Worm (Caenorhabditis elegans) whole organism, L4 larva: Measurements from ENCODE around the gene srt-69.

Experiments
- ama-1 ChIP-seq: fragments of 150-350 bp; optimal IDR thresholded peaks from 2 replicates; lab custom pipeline; 2014; ENCODE audit warnings: inconsistent platforms, mixed read lengths
- egl-43 ChIP-seq: fragments of 200-800 bp; sonication (Bioruptor generic); IDR thresholded peaks from 2 replicates; pipeline ENCODE4 v1.3.6; 2022; ENCODE audit warnings: missing genetic modification reagents, missing genetic modification characterization, missing compliant biosample characterization
- fos-1 ChIP-seq: fragments of 150-350 bp; optimal IDR thresholded peaks from 2 replicates; lab custom pipeline; 2014; ENCODE audit warnings: missing biosample characterization, missing genetic modification characterization
- lin-1 ChIP-seq: fragments of 200-800 bp; sonication (Bioruptor generic); IDR thresholded peaks from 2 replicates; pipeline ENCODE4 v1.3.6; 2022; ENCODE audit warnings: missing genetic modification reagents, missing genetic modification characterization, missing compliant biosample characterization
- lin-38 ChIP-seq: fragments of 200-800 bp; sonication (Bioruptor generic); IDR thresholded peaks from 2 replicates; pipeline ENCODE4 v1.3.6; 2022; ENCODE audit warnings: missing genetic modification reagents, missing genetic modification characterization, missing compliant biosample characterization
- lin-39 ChIP-seq: fragments of 150-350 bp; optimal IDR thresholded peaks from 2 replicates; lab custom pipeline; 2014; ENCODE audit warnings: missing biosample characterization, missing genetic modification reagents, missing genetic modification characterization
- lir-3 ChIP-seq: sonication (generic microtip); optimal IDR thresholded peaks from 2 replicates; lab custom pipeline; 2016; ENCODE audit warnings: mild to moderate bottlenecking, missing genetic modification characterization, missing compliant biosample characterization
- lsy-2 ChIP-seq, 2 experiments: fragments of 150-350 bp in 1 of 2; sonication (generic microtip) in 1 of 2; optimal IDR thresholded peaks; 2 replicates each; lab custom pipeline; 2014 to 2017; ENCODE audit warnings: missing biosample characterization in 2 of 2, missing genetic modification characterization in 2 of 2
- nhr-111 ChIP-seq: fragments of 200-800 bp; sonication (Bioruptor generic); optimal IDR thresholded peaks from 2 replicates; lab custom pipeline; 2018; ENCODE audit warnings: mild to moderate bottlenecking, missing genetic modification characterization, missing compliant biosample characterization
- snpc-4 ChIP-seq: fragments of 150-350 bp; optimal IDR thresholded peaks from 2 replicates; lab custom pipeline; 2014; ENCODE audit warnings: missing biosample characterization, missing genetic modification characterization
- zag-1 ChIP-seq: fragments of 150-350 bp; optimal IDR thresholded peaks from 2 replicates; lab custom pipeline; 2014; ENCODE audit warnings: missing biosample characterization, missing genetic modification characterization

DNA sequence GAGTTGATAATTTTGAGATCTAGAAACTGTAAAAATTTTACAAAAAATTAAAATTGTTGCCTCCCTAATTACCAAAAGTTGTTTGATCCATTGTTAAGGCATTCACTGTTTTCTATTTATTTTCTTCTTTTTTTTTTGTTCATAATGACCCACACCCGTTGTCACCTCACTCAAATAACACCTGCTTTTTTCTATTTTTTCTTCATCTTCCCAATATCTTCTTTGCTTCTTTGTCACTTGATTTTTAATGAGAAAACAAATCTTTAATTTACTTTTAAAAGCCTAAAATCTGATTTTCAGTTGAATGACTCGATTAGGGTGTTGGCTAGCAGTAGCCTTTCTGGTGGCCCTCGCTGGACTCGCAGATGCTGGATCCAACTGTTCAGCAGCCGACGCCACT lies 37.9 kb upstream of the srt-69 start, which contains the start of gene ncx-2:
- TF ChIP-seq lir-3 (tag; lab: Kevin White, UChicago) = no peak
- TF ChIP-seq zag-1 (tag; lab: Kevin White, UChicago) = no peak
- no peak for TF ChIP-seq lin-38 (GFP tag; lab: Robert Waterston, UW)
- no peak for TF ChIP-seq egl-43
- TF ChIP-seq snpc-4 (tag; lab: Kevin White, UChicago) = no peak
- TF ChIP-seq fos-1 = no peak
- no peak for TF ChIP-seq lin-39 (tag; lab: Kevin White, UChicago)
- no peak for TF ChIP-seq lsy-2 (tag; optimal IDR thresholded peaks at IDR 0.05; lab: Kevin White, UChicago)
- no peak for TF ChIP-seq nhr-111 (GFP tag; lab: Kevin White, UChicago)
- no peak for TF ChIP-seq lin-1
- TF ChIP-seq ama-1 (lab: Kevin White, UChicago) = no peak
